Fruit fly (Drosophila melanogaster): ENCODE measurements around the gene CG8360.

DNA sequence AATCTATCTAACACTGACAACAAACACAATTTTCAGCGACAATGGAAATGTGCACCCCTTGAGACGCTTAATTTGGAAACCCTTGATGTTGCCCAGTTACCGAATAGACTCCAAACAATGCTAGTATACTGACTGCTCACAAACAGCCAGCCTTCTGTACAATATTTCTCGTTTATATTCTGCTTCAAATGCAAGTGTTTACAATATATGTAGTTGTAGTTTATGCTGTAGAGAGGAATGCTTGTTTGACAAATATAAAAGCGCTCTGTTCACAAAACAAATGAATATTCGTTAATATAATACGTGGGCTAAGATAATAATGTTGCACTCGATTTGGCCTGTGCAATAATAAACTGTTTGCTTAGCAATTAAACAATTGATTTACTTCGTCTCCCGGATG, 5.2 kb downstream of the CG8360 start, which contains the start of gene CG8292:
- TF ChIP-seq CG8478 (optimal IDR thresholded peaks at IDR 0.05) (no peak), CTCF (optimal IDR thresholded peaks at IDR 0.05) (no peak)

Measured in S2 (cell line).